Worm (Caenorhabditis elegans): ENCODE data around the gene T01B7.13.

Gene T01B7.13

ce11 chrII:8716231-8716878 is 1.2 kb downstream of the T01B7.13 start, which contains the start of the genes cyn-11 and T01B7.5:
Gene cyn-11 (minus strand): TSS chrII:8716281.
Gene T01B7.5 (plus strand): TSS chrII:8716828.
- TF ChIP-seq lin-15B (tag; optimal IDR thresholded peaks at IDR 0.05) (peak; percentile 2), daf-12 (tag; optimal IDR thresholded peaks at IDR 0.05) (no peak), elt-3 (tag; optimal IDR thresholded peaks at IDR 0.05) (no peak), pqm-1 (tag; optimal IDR thresholded peaks at IDR 0.05) (no peak), sea-2 (GFP tag; optimal IDR thresholded peaks at IDR 0.05) (no peak), elt-2 (tag; optimal IDR thresholded peaks at IDR 0.05) (peak; percentile 6), hmg-11 (tag; optimal IDR thresholded peaks at IDR 0.05) (no peak), pha-4 (tag; optimal IDR thresholded peaks at IDR 0.05) (peak; percentile 41), nhr-23 (tag; optimal IDR thresholded peaks at IDR 0.05) (peak; percentile 29), snpc-4 (tag; optimal IDR thresholded peaks at IDR 0.05) (peak; percentile 16), nfya-1 (tag; optimal IDR thresholded peaks at IDR 0.05; ENCODE audit: insufficient read depth) (peak; percentile 39), lin-39 (tag; optimal IDR thresholded peaks at IDR 0.05) (no peak)

DNA sequence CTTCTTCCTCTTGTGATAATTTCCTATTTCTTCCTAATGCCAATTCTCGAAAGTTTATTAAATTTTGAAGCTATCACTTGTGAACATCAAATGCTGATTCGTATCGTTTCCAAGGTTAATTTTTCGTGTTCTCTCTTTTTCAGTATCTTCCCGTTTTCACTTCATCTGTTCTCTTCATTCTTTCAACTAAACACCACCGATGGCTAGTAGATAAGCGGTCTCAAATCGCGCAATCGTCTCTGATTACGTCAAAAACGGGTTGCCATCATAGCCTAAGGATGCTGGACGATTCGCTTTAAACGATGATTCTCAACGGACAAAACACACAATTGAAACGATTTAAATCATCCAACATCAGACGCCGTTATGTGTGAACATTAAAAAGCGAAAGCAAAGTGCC is 2.4 kb downstream of the T01B7.13 start:
- peak; percentile 98 for TF ChIP-seq elt-1 (tag; optimal IDR thresholded peaks at IDR 0.05)
- peak; percentile 66 for TF ChIP-seq nhr-23 (tag; optimal IDR thresholded peaks at IDR 0.05)
- no peak for TF ChIP-seq nhr-12 (tag; optimal IDR thresholded peaks at IDR 0.05)
- peak; percentile 93 for TF ChIP-seq nhr-25 (tag; optimal IDR thresholded peaks at IDR 0.05)

ce11 chrII:8721955-8722524 is 6.8 kb downstream of the T01B7.13 start, which contains the start of gene trcs-2:
Gene trcs-2 (plus strand): TSS chrII:8722474.
- TF ChIP-seq lsy-12 (tag; optimal IDR thresholded peaks at IDR 0.05) (no peak), mml-1 (tag; optimal IDR thresholded peaks at IDR 0.05) (no peak), elt-2 (tag; optimal IDR thresholded peaks at IDR 0.05) (no peak), sea-2 (GFP tag; optimal IDR thresholded peaks at IDR 0.05) (no peak), nhr-77 (tag; optimal IDR thresholded peaks at IDR 0.05) (no peak)

DNA sequence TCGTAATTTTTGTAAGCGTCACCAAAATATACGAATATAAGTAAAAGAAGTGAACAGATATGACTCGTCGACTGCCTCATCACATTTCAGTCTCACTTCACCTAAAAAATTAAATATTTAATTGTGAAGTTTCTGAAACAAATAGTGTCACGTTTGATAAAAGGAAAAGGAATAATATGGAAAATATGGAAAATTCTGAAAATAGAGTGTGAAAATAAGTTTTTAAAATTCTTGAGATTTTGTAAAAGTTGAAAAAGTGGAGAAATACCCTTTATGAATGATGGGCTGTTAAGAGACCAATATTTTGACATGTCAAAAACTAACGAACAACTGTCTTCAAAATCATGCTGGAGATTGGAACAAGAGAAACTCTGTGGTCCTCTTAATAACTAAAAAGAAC is 11.5 kb downstream of the T01B7.13 start, which contains the start of gene T01B7.9:
T01B7.9 (minus strand) TSS at position 101 of the 400 bp plus-strand sequence.
- TF ChIP-seq elt-1 (tag; optimal IDR thresholded peaks at IDR 0.05), result no peak
- TF ChIP-seq pqm-1 (tag; optimal IDR thresholded peaks at IDR 0.05), result no peak
- no peak for TF ChIP-seq nhr-28 (tag; optimal IDR thresholded peaks at IDR 0.05)
- no peak for TF ChIP-seq ztf-4 (tag; optimal IDR thresholded peaks at IDR 0.05)
- no peak for TF ChIP-seq unc-39 (tag; optimal IDR thresholded peaks at IDR 0.05)
- TF ChIP-seq snpc-4 (tag; optimal IDR thresholded peaks at IDR 0.05), result no peak
- TF ChIP-seq daf-12 (tag; optimal IDR thresholded peaks at IDR 0.05), result no peak
- TF ChIP-seq nhr-12 (tag; optimal IDR thresholded peaks at IDR 0.05), result no peak
- TF ChIP-seq nhr-237 (tag; optimal IDR thresholded peaks at IDR 0.05), result no peak
- no peak for TF ChIP-seq ama-1 (optimal IDR thresholded peaks at IDR 0.05)
- no peak for TF ChIP-seq tbx-2 (tag; optimal IDR thresholded peaks at IDR 0.05)
- no peak for TF ChIP-seq elt-2 (tag; optimal IDR thresholded peaks at IDR 0.05)
- no peak for TF ChIP-seq eor-1 (tag; optimal IDR thresholded peaks at IDR 0.05)
- TF ChIP-seq mml-1 (tag; optimal IDR thresholded peaks at IDR 0.05), result no peak

ce11 chrII:8730281-8730680 is 15.1 kb downstream of the T01B7.13 start:
- TF ChIP-seq nhr-25 (tag; optimal IDR thresholded peaks at IDR 0.05) (peak; percentile 5), elt-3 (tag; optimal IDR thresholded peaks at IDR 0.05) (peak in 1 of 3 experiments; percentile 75), egl-5 (tag; optimal IDR thresholded peaks at IDR 0.05) (peak; percentile 6), lsy-12 (tag; optimal IDR thresholded peaks at IDR 0.05) (no peak)

ce11 chrII:8730960-8731693 is 15.9 kb downstream of the T01B7.13 start:
- TF ChIP-seq nhr-43 (tag; optimal IDR thresholded peaks at IDR 0.05; ENCODE audit: poor library complexity, severe bottlenecking) (peak; percentile 62), nhr-23 (tag; optimal IDR thresholded peaks at IDR 0.05) (peak; percentile 37), eor-1 (tag; optimal IDR thresholded peaks at IDR 0.05) (no peak)
